Worm (Caenorhabditis elegans) whole organism, late embryonic: Measurements from ENCODE around the gene D1046.16.

Experiments used
- C38D4.7 ChIP-seq: fragments of 200-800 bp; sonication (Bioruptor generic); optimal IDR thresholded peaks from 2 replicates; lab custom pipeline; 2018; ENCODE audit warnings: mild to moderate bottlenecking, missing genetic modification characterization, moderate library complexity, missing compliant biosample characterization
- ceh-22 ChIP-seq: sonication (generic microtip); optimal IDR thresholded peaks from 2 replicates; lab custom pipeline; 2017; ENCODE audit warnings: missing biosample characterization, missing genetic modification characterization
- dmd-4 ChIP-seq: sonication (generic microtip); optimal IDR thresholded peaks from 2 replicates; lab custom pipeline; 2016; ENCODE audit warnings: borderline replicate concordance, missing genetic modification characterization, missing compliant biosample characterization
- syd-9 ChIP-seq: sonication (generic microtip); optimal IDR thresholded peaks from 2 replicates; lab custom pipeline; 2016; ENCODE audit warnings: mild to moderate bottlenecking, missing genetic modification characterization, moderate library complexity, missing compliant biosample characterization

DNA sequence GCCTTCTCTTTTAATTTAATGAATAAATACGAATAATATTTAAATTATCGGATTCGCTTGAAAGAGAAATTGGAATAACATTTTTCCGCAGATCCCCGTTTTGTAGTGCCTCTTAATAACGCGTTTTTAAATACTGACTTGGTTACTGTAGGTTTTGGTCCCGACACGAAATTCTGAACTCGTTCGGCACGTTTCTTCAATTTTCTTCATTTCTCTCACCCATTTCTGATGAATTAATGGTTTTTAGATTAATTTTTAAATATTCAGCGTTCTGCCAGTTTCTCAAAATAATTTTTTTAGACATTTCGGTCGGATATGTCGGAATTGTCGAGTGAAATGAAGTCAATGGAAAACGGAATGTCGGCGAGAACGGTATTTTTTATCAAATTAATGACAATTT, 20.6 kb upstream of the D1046.16 start, which contains the start of gene C27B7.5:
- TF ChIP-seq ceh-22 (tag; lab: Kevin White, UChicago): no peak
- TF ChIP-seq dmd-4 (tag; lab: Kevin White, UChicago): no peak
- TF ChIP-seq syd-9 (tag; lab: Kevin White, UChicago): no peak
- no peak for TF ChIP-seq C38D4.7
